Fruit fly (Drosophila melanogaster) whole organism, pupa: ENCODE results near the gene CG11964.

Experiments
- CG10348 ChIP-seq: fragments of 200-800 bp; sonication (Bioruptor generic); IDR thresholded peaks from 2 replicates; pipeline ENCODE4 v1.3.6; 2022; ENCODE audit warnings: missing biosample characterization, missing genetic modification characterization
- CG12605 ChIP-seq: fragments of 200-800 bp; sonication (Bioruptor generic); IDR thresholded peaks from 2 replicates; pipeline ENCODE4 v1.3.6; 2022; ENCODE audit warnings: missing biosample characterization, missing genetic modification characterization
- CG13204 ChIP-seq: fragments of 200-800 bp; sonication (Bioruptor generic); optimal IDR thresholded peaks from 2 replicates; lab custom pipeline; 2018; ENCODE audit warnings: missing biosample characterization, mild to moderate bottlenecking, missing genetic modification characterization, moderate library complexity
- CG14655 ChIP-seq: fragments of 200-800 bp; sonication (Bioruptor generic); optimal IDR thresholded peaks from 3 replicates; lab custom pipeline; 2017; ENCODE audit warnings: mild to moderate bottlenecking, missing biosample characterization, missing genetic modification reagents, missing genetic modification characterization
- CG15710 ChIP-seq: fragments of 200-800 bp; sonication (Bioruptor generic); optimal IDR thresholded peaks from 2 replicates; lab custom pipeline; 2018; ENCODE audit warnings: missing biosample characterization, mild to moderate bottlenecking, missing genetic modification characterization, moderate library complexity
- CG17806 ChIP-seq: fragments of 200-800 bp; sonication (Bioruptor generic); optimal IDR thresholded peaks from 2 replicates; lab custom pipeline; 2018; ENCODE audit warnings: missing biosample characterization, mild to moderate bottlenecking, missing genetic modification characterization, moderate library complexity
- CG32121 ChIP-seq: fragments of 200-800 bp; sonication (Bioruptor generic); IDR thresholded peaks from 2 replicates; pipeline ENCODE4 v1.3.6; 2022; ENCODE audit warnings: missing biosample characterization, missing genetic modification characterization
- CG34367 ChIP-seq: fragments of 200-800 bp; sonication (Bioruptor generic); optimal IDR thresholded peaks from 2 replicates; lab custom pipeline; 2018; ENCODE audit warnings: missing biosample characterization, mild to moderate bottlenecking, missing genetic modification characterization
- CG4496 ChIP-seq: fragments of 200-800 bp; sonication (Bioruptor generic); IDR thresholded peaks from 3 replicates; pipeline ENCODE4 v1.3.6; 2022; ENCODE audit warnings: missing biosample characterization, missing genetic modification characterization
- CG8159 ChIP-seq: fragments of 200-800 bp; sonication (Bioruptor generic); optimal IDR thresholded peaks from 3 replicates; lab custom pipeline; 2018; ENCODE audit warnings: missing biosample characterization, mild to moderate bottlenecking, missing genetic modification characterization, moderate library complexity
- CG8301 ChIP-seq: fragments of 200-800 bp; sonication (Bioruptor generic); optimal IDR thresholded peaks from 2 replicates; lab custom pipeline; 2018; ENCODE audit warnings: missing biosample characterization, mild to moderate bottlenecking, missing genetic modification characterization
- CG9948 ChIP-seq: fragments of 200-800 bp; sonication (Bioruptor generic); optimal IDR thresholded peaks from 2 replicates; lab custom pipeline; 2018; ENCODE audit warnings: missing biosample characterization, mild to moderate bottlenecking, missing genetic modification characterization, moderate library complexity
- D1 ChIP-seq: fragments of 200-800 bp; sonication (Bioruptor generic); optimal IDR thresholded peaks from 2 replicates; lab custom pipeline; 2018; ENCODE audit warnings: missing biosample characterization, mild to moderate bottlenecking, missing genetic modification characterization, moderate library complexity
- EcR ChIP-seq: fragments of 200-800 bp; sonication (Bioruptor generic); optimal IDR thresholded peaks from 3 replicates; lab custom pipeline; 2019; ENCODE audit warnings: missing biosample characterization, missing genetic modification characterization, mild to moderate bottlenecking, moderate library complexity, missing genetic modification reagents
- Ets98B ChIP-seq: fragments of 200-800 bp; sonication (Bioruptor generic); IDR thresholded peaks from 2 replicates; pipeline ENCODE4 v1.3.6; 2022; ENCODE audit warnings: missing biosample characterization, missing genetic modification characterization
- Pif1A ChIP-seq: fragments of 200-800 bp; sonication (Bioruptor generic); optimal IDR thresholded peaks from 3 replicates; lab custom pipeline; 2016; ENCODE audit warnings: missing biosample characterization, missing genetic modification characterization
- Pif1B ChIP-seq: fragments of 200-800 bp; sonication (Bioruptor generic); optimal IDR thresholded peaks from 3 replicates; lab custom pipeline; 2016; ENCODE audit warnings: missing biosample characterization, missing genetic modification characterization
- Snoo ChIP-seq: fragments of 200-800 bp; sonication (Bioruptor generic); optimal IDR thresholded peaks from 3 replicates; lab custom pipeline; 2017; ENCODE audit warnings: missing biosample characterization, mild to moderate bottlenecking, missing genetic modification characterization, inconsistent platforms
- fd96Ca ChIP-seq: fragments of 200-800 bp; sonication (Bioruptor generic); IDR thresholded peaks from 3 replicates; pipeline ENCODE4 v1.3.6; 2022; ENCODE audit warnings: missing biosample characterization, missing genetic modification characterization
- gl ChIP-seq: fragments of 200-800 bp; sonication (Bioruptor generic); optimal IDR thresholded peaks from 2 replicates; lab custom pipeline; 2018; ENCODE audit warnings: missing biosample characterization, mild to moderate bottlenecking, missing genetic modification characterization
- rn ChIP-seq: fragments of 200-800 bp; sonication (Bioruptor generic); IDR thresholded peaks from 2 replicates; pipeline ENCODE4 v1.3.6; 2022; ENCODE audit warnings: missing biosample characterization, missing genetic modification characterization

Gene CG11964

DNA sequence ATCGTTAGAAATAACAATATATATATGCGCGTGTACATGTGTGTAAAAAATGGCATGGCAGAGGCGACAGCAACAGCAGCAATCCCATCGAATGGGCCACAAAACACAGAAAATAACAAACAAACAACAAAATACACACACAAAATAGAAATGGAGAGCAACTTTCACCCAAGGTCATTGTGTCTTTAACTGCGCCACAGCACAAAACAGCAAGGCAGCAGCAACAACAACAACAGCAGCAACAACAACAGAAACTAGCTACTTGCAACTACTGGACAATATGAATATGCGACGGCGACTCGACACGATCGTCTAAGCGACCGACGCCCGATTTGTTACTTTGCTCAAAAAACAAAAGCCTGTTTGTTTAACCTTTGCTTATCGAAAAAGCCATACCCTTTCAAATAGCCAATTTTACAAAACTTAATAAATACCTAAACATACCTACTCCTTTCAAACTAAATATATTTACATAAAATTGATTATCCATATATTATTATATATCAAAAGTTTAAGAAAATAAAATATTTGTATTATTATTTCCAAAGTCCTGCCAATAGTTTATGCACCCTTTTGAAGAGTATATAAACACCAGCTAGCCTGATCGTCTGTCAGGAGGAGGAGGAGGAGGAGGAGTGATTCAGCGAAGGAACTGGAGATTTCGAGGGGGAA is 3.1 kb upstream of the CG11964 start:
- TF ChIP-seq Ets98B (GFP tag; lab: Robert Waterston, UW) (peak; percentile 19; the same call in 1 of the 2 replicates), CG8159 (tag; lab: Kevin White, UChicago) (peak; percentile 31), rn (GFP tag; lab: Robert Waterston, UW) (no peak), CG14655 (GFP tag; lab: Kevin White, UChicago) (peak; percentile 35), CG4496 (GFP tag; lab: Robert Waterston, UW) (no peak), CG8301 (peak; percentile 59), CG15710 (tag; lab: Kevin White, UChicago) (peak; percentile 24), CG17806 (peak; percentile 14), CG12605 (GFP tag; lab: Robert Waterston, UW) (no peak; the same call in 1 of the 2 replicates), CG9948 (tag; lab: Kevin White, UChicago) (peak; percentile 33), EcR (GFP tag; lab: Kevin White, UChicago) (no peak), CG13204 (GFP tag; lab: Kevin White, UChicago) (no peak)
- TF ChIP-seq, all 21 proteins: peak for 7

DNA sequence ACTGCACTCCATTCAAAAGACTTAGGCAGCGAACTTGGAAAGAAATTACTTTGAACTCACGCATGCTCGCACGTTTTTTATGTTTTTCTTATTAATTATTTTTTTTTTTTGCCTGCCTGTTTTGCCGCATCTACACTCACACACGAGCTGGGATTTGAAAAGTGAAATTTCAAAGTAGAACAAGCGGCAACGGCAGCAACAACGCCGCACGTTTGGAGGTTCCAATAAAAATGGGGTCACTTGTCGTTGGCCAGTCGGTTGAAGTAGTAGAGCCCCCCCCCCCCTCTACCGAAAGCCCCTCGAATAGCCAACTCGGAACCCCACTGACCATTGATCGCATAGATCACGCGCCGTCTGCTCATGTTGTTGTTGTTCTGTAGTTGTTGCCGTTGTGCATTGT is 1.6 kb upstream of the CG11964 start:
- TF ChIP-seq CG8301 = no peak
- TF ChIP-seq EcR (GFP tag; lab: Kevin White, UChicago) = no peak
- TF ChIP-seq CG8159 (tag; lab: Kevin White, UChicago) = no peak
- no peak for TF ChIP-seq CG13204 (GFP tag; lab: Kevin White, UChicago)
- no peak for TF ChIP-seq CG9948 (tag; lab: Kevin White, UChicago)
- TF ChIP-seq CG14655 (GFP tag; lab: Kevin White, UChicago) = no peak
- TF ChIP-seq CG32121 (GFP tag; lab: Robert Waterston, UW) = no peak
- no peak for TF ChIP-seq CG4496 (GFP tag; lab: Robert Waterston, UW)
- no peak for TF ChIP-seq rn (GFP tag; lab: Robert Waterston, UW)
- TF ChIP-seq CG17806 = no peak
- TF ChIP-seq Pif1B (GFP tag; lab: Kevin White, UChicago) = no peak
- TF ChIP-seq Pif1A = no peak
- no peak for TF ChIP-seq D1 (tag; lab: Kevin White, UChicago)
- no peak for TF ChIP-seq CG15710 (tag; lab: Kevin White, UChicago)
- TF ChIP-seq CG34367 (tag; lab: Kevin White, UChicago) = no peak
- TF ChIP-seq fd96Ca (GFP tag; lab: Robert Waterston, UW) = no peak
- TF ChIP-seq Snoo (tag; lab: Kevin White, UChicago) = no peak
- TF ChIP-seq Ets98B (GFP tag; lab: Robert Waterston, UW) = no peak
- no peak for TF ChIP-seq CG12605 (GFP tag; lab: Robert Waterston, UW)
- TF ChIP-seq, all 21 proteins: peak for 0

DNA sequence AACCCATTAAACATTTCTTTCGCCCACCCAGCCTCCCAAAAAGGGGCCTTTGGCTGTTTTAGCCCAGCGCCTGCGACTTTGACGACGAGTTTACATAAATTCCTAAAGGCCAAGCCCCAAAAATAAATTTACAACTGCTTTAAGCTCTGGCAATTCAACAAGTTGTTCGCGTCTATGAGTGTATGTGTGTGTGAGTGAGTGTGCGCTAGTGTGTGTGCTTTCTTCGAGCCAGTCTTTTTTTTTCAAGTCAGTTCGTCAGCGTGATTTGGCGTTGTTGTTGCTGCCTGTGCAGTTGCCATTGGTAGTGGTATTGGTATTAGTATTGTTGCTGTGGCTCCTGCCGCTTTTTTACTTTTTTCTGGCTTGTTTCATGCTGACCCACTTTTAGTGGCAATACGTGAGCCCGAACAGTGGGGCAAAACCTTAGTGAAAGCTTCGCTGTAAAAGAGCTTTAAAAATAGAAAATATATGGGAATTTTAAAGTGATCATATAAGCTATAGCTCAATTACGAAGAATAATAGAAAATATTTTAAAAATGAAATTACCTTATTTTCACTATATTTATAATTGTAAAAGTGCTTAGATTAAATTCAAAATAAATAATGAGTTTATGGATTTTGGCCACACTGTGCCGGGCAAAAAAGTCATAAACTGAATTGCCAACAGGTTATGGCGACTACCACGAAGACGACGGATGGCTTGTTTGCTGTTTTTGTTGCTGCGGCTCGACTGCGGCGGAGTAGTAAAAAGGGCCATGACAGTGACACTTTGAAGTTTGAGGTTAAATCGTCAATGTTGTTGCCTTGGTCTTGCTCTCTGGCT is 893 bp upstream of the CG11964 start:
- TF ChIP-seq CG8159 (tag; lab: Kevin White, UChicago) (peak; percentile 94), CG10348 (GFP tag; lab: Robert Waterston, UW) (peak; percentile 37; the same call in 1 of the 2 replicates), CG14655 (GFP tag; lab: Kevin White, UChicago) (peak; percentile 89), CG8301 (peak; percentile 93), D1 (tag; lab: Kevin White, UChicago) (peak; percentile 74), CG12605 (GFP tag; lab: Robert Waterston, UW) (peak; percentile 84), gl (tag; lab: Kevin White, UChicago) (peak; percentile 52), Snoo (tag; lab: Kevin White, UChicago) (peak; percentile 88), fd96Ca (GFP tag; lab: Robert Waterston, UW) (peak; percentile 79), CG32121 (GFP tag; lab: Robert Waterston, UW) (peak; percentile 81), CG4496 (GFP tag; lab: Robert Waterston, UW) (peak; percentile 83), CG13204 (GFP tag; lab: Kevin White, UChicago) (peak; percentile 85), CG15710 (tag; lab: Kevin White, UChicago) (peak; percentile 92), CG34367 (tag; lab: Kevin White, UChicago) (peak; percentile 79), rn (GFP tag; lab: Robert Waterston, UW) (peak; percentile 57), CG17806 (peak; percentile 84), EcR (GFP tag; lab: Kevin White, UChicago) (peak; percentile 87), Pif1A (peak; percentile 86), Pif1B (GFP tag; lab: Kevin White, UChicago) (peak; percentile 95), CG9948 (tag; lab: Kevin White, UChicago) (peak; percentile 82), Ets98B (GFP tag; lab: Robert Waterston, UW) (peak; percentile 78)

DNA sequence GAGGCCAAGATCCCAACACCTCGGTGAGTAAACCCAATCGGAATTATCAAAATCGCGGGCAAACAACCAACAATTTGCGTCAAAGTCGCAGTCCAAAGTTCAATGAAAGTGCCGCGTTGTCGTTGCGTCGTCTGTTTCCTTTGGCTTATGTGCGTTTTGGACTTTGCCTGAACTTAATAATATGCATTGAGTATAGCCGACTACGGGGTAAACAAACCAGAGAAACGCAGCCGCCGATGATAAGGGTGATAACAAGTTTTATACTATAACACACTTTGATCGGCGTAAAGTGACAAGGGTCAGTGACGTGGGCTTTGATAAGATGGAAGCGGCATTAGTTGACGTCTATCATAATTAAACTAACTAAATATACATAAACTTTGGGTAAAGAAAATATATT is 5.1 kb downstream of the CG11964 start:
- peak; percentile 32 for TF ChIP-seq CG8159 (tag; lab: Kevin White, UChicago)
- peak; percentile 81 for TF ChIP-seq EcR (GFP tag; lab: Kevin White, UChicago)
- TF ChIP-seq rn (GFP tag; lab: Robert Waterston, UW) = no peak
- peak; percentile 80 for TF ChIP-seq CG12605 (GFP tag; lab: Robert Waterston, UW)
- TF ChIP-seq CG8301 = peak; percentile 52
- TF ChIP-seq Ets98B (GFP tag; lab: Robert Waterston, UW) = peak; percentile 64
- TF ChIP-seq CG4496 (GFP tag; lab: Robert Waterston, UW) = peak; percentile 74
- TF ChIP-seq CG10348 (GFP tag; lab: Robert Waterston, UW) = no peak
- TF ChIP-seq CG13204 (GFP tag; lab: Kevin White, UChicago) = peak; percentile 81
- TF ChIP-seq Pif1A = peak; percentile 65
- peak; percentile 55; the same call in 1 of the 3 replicates for TF ChIP-seq fd96Ca (GFP tag; lab: Robert Waterston, UW)
- TF ChIP-seq D1 (tag; lab: Kevin White, UChicago) = peak; percentile 14
- TF ChIP-seq CG14655 (GFP tag; lab: Kevin White, UChicago) = no peak
- TF ChIP-seq gl (tag; lab: Kevin White, UChicago) = peak; percentile 88
- peak; percentile 34 for TF ChIP-seq Snoo (tag; lab: Kevin White, UChicago)
- peak; percentile 38 for TF ChIP-seq CG17806
- peak; percentile 8 for TF ChIP-seq CG9948 (tag; lab: Kevin White, UChicago)
- peak; percentile 59 for TF ChIP-seq Pif1B (GFP tag; lab: Kevin White, UChicago)
- peak; percentile 19 for TF ChIP-seq CG15710 (tag; lab: Kevin White, UChicago)
- TF ChIP-seq CG32121 (GFP tag; lab: Robert Waterston, UW) = peak; percentile 40
- peak; percentile 47 for TF ChIP-seq CG34367 (tag; lab: Kevin White, UChicago)
- TF ChIP-seq, all 21 proteins: peak for 18
